Worm (Caenorhabditis elegans): ENCODE measurements around the gene M01H9.3.

The M01H9.3 gene

ce11 chrIV:4465184-4465583 is 11.7 kb downstream of the M01H9.3 start, which contains the start of gene M01H9.5:
Gene M01H9.5, plus strand, starts transcription at chrIV:4465484.
- TF ChIP-seq ceh-82 (tag; optimal IDR thresholded peaks at IDR 0.05) (no peak), zag-1 (tag; optimal IDR thresholded peaks at IDR 0.05) (no peak), snpc-4 (tag; optimal IDR thresholded peaks at IDR 0.05) (no peak), grh-1 (GFP tag; IDR thresholded peaks at IDR 0.05) (no peak), ces-1 (GFP tag; optimal IDR thresholded peaks at IDR 0.05) (no peak), nhr-47 (tag; optimal IDR thresholded peaks at IDR 0.05) (no peak), mep-1 (tag; optimal IDR thresholded peaks at IDR 0.05) (no peak), irx-1 (tag; optimal IDR thresholded peaks at IDR 0.05) (no peak), unc-130 (tag; optimal IDR thresholded peaks at IDR 0.05) (no peak), pqm-1 (tag; optimal IDR thresholded peaks at IDR 0.05) (no peak), sox-4 (tag; optimal IDR thresholded peaks at IDR 0.05) (no peak), egl-27 (tag; optimal IDR thresholded peaks at IDR 0.05) (no peak), Y116A8C.19 (tag; optimal IDR thresholded peaks at IDR 0.05; ENCODE audit: borderline replicate concordance) (no peak), isw-1 (GFP tag; IDR thresholded peaks at IDR 0.05) (no peak), nhr-77 (tag; optimal IDR thresholded peaks at IDR 0.05) (no peak), ceh-90 (tag; optimal IDR thresholded peaks at IDR 0.05) (no peak)

ce11 chrIV:4463132-4463531 is 13.7 kb downstream of the M01H9.3 start, which contains the start of gene M01H9.2:
Gene M01H9.2, minus strand, starts transcription at chrIV:4463232.
- TF ChIP-seq jun-1 (tag; optimal IDR thresholded peaks at IDR 0.05) (no peak), ceh-63 (GFP tag; optimal IDR thresholded peaks at IDR 0.05) (no peak), hlh-4 (tag; optimal IDR thresholded peaks at IDR 0.05) (no peak), sup-37 (GFP tag; optimal IDR thresholded peaks at IDR 0.05) (no peak)

ce11 chrIV:4459342-4459741 is 17.5 kb downstream of the M01H9.3 start:
- TF ChIP-seq unc-86 (tag; optimal IDR thresholded peaks at IDR 0.05) (no peak), hpl-2 (GFP tag; optimal IDR thresholded peaks at IDR 0.05) (no peak), F16B12.6 (tag; optimal IDR thresholded peaks at IDR 0.05) (no peak), nhr-85 (tag) (peak; percentile 27), dsc-1 (tag; optimal IDR thresholded peaks at IDR 0.05) (no peak), pag-3 (tag; optimal IDR thresholded peaks at IDR 0.05; ENCODE audit: borderline replicate concordance, insufficient read depth) (no peak), skn-1 (tag; optimal IDR thresholded peaks at IDR 0.05) (no peak), swsn-7 (tag; optimal IDR thresholded peaks at IDR 0.05) (no peak), efl-1 (optimal IDR thresholded peaks at IDR 0.05) (no peak), efl-1 (GFP tag; optimal IDR thresholded peaks at IDR 0.05 in 1 of 2) (peak in 1 of 2 experiments; percentile 87), irx-1 (tag; optimal IDR thresholded peaks at IDR 0.05) (no peak), lir-3 (tag; optimal IDR thresholded peaks at IDR 0.05; ENCODE audit: poor library complexity) (no peak), unc-30 (tag; optimal IDR thresholded peaks at IDR 0.05) (no peak)

ce11 chrIV:4456658-4457057 is 20.2 kb downstream of the M01H9.3 start:
- TF ChIP-seq mdl-1 (tag; optimal IDR thresholded peaks at IDR 0.05) (no peak), lir-3 (tag; optimal IDR thresholded peaks at IDR 0.05; ENCODE audit: poor library complexity) (no peak), nhr-237 (tag; optimal IDR thresholded peaks at IDR 0.05) (no peak), lsy-2 (tag; optimal IDR thresholded peaks at IDR 0.05) (no peak), unc-98 (GFP tag; IDR thresholded peaks at IDR 0.05) (no peak), ceh-90 (tag; optimal IDR thresholded peaks at IDR 0.05) (no peak), ztf-4 (tag; optimal IDR thresholded peaks at IDR 0.05) (no peak), zip-4 (GFP tag; optimal IDR thresholded peaks at IDR 0.05) (no peak), aha-1 (tag; optimal IDR thresholded peaks at IDR 0.05) (no peak), nhr-85 (tag) (no peak), Y116A8C.19 (tag; optimal IDR thresholded peaks at IDR 0.05; ENCODE audit: borderline replicate concordance) (no peak), alr-1 (tag; optimal IDR thresholded peaks at IDR 0.05; ENCODE audit: borderline replicate concordance) (no peak), unc-130 (tag; optimal IDR thresholded peaks at IDR 0.05) (no peak), sox-4 (tag; optimal IDR thresholded peaks at IDR 0.05) (no peak), ama-1 (optimal IDR thresholded peaks at IDR 0.05) (no peak), xbp-1 (tag; optimal IDR thresholded peaks at IDR 0.05) (no peak)
